Worm (Caenorhabditis elegans): ENCODE data around the gene F37A8.2.

F37A8.2 gene

ce11 chrIII:3931423-3931822 is at the start of gene F37A8.2:
Gene F37A8.2 (minus strand): TSS chrIII:3931523.
- TF ChIP-seq W03F9.2 (tag; optimal IDR thresholded peaks at IDR 0.05) (no peak), him-1 (tag; optimal IDR thresholded peaks at IDR 0.05) (no peak), dao-5 (tag; optimal IDR thresholded peaks at IDR 0.05) (no peak)

ce11 chrIII:3979980-3980631 is 48.8 kb upstream of the F37A8.2 start:
- TF ChIP-seq W03F9.2 (tag; optimal IDR thresholded peaks at IDR 0.05) (peak; percentile 46), him-1 (tag; optimal IDR thresholded peaks at IDR 0.05) (no peak), dao-5 (tag; optimal IDR thresholded peaks at IDR 0.05) (no peak)

- TF ChIP-seq dao-5 (tag; optimal IDR thresholded peaks at IDR 0.05) (no peak), him-1 (tag; optimal IDR thresholded peaks at IDR 0.05) (no peak), W03F9.2 (tag; optimal IDR thresholded peaks at IDR 0.05) (no peak)
Observed at ce11 chrIII:3978438-3978837, 47.1 kb upstream of the F37A8.2 start.

DNA sequence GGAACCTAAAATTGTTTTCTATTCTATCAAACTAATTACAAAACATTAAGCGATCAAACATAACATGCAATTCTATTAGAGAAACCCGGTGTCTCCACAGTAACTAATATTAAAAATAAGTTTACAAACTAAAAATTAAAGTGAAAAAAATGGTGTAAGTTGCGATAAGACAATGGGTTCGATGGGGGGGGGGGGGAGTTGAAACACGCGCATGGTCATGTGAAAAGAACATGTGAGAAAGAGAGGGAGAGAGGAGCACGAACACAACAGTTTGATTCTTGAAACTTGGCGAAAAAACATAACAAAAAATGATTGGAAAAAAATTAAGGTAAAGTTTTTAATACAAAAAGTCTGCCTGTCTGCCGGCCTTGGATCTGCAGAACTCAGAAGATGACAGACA is 45.7 kb upstream of the F37A8.2 start:
- TF ChIP-seq him-1 (tag; optimal IDR thresholded peaks at IDR 0.05) (no peak), W03F9.2 (tag; optimal IDR thresholded peaks at IDR 0.05) (no peak), dao-5 (tag; optimal IDR thresholded peaks at IDR 0.05) (no peak)

ce11 chrIII:3976291-3976690 is 45.0 kb upstream of the F37A8.2 start, which contains the start of gene msi-1:
Gene msi-1 (minus strand): TSS chrIII:3976391.
- no peak for TF ChIP-seq W03F9.2 (tag; optimal IDR thresholded peaks at IDR 0.05)
- TF ChIP-seq him-1 (tag; optimal IDR thresholded peaks at IDR 0.05): no peak
- TF ChIP-seq dao-5 (tag; optimal IDR thresholded peaks at IDR 0.05): no peak

- TF ChIP-seq W03F9.2 (tag; optimal IDR thresholded peaks at IDR 0.05): no peak
- TF ChIP-seq dao-5 (tag; optimal IDR thresholded peaks at IDR 0.05): no peak
- TF ChIP-seq him-1 (tag; optimal IDR thresholded peaks at IDR 0.05): no peak
Observed at ce11 chrIII:3975008-3975407, 43.7 kb upstream of the F37A8.2 start.

- TF ChIP-seq him-1 (tag; optimal IDR thresholded peaks at IDR 0.05) (no peak), dao-5 (tag; optimal IDR thresholded peaks at IDR 0.05) (no peak), W03F9.2 (tag; optimal IDR thresholded peaks at IDR 0.05) (no peak)
Observed at ce11 chrIII:3974503-3974902, 43.2 kb upstream of the F37A8.2 start.

DNA sequence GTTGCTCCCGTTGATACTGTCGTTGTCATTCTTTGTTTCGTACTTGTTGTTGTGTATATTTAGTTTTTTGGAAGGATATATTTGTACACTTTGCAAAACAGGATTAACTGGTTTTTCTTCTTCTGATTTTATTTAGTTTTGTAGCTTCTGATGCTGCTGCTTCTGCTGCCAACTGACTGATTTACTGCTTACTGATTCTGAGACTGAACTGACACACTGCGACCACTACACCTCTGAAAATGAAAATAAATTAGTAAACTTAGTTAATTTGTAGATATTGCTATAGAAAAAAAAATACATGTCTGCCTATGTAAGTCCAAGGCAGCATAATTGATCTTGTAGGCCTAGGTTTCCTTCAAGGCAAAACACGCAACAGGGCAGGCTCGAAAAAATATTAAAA is 41.4 kb upstream of the F37A8.2 start, which contains the start of gene R10E9.4:
Gene R10E9.4, minus strand, starts transcription at position 101 of the 400 bp plus-strand sequence.
- TF ChIP-seq dao-5 (tag; optimal IDR thresholded peaks at IDR 0.05) (no peak), W03F9.2 (tag; optimal IDR thresholded peaks at IDR 0.05) (no peak), him-1 (tag; optimal IDR thresholded peaks at IDR 0.05) (no peak)

ce11 chrIII:3970395-3970794 is 39.1 kb upstream of the F37A8.2 start:
- TF ChIP-seq him-1 (tag; optimal IDR thresholded peaks at IDR 0.05): no peak

DNA sequence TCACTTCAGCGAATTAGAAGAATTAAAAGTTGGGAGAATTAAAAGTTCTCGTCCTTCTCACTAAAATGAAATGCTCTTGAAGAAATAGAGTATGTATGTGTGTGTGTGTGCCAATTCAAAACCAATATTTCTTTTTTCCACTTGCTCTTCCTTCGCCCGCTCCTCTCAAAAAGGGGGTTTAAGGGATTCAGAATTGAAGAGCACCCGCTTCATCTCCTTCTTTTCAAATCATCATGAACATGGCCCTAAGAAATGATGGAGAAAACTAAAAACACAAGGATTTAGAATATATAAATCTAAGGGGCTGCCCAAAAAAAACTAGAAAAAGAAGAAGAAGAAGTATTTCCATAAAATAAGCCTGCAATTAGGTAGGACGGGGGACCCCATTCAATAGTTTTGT is 37.8 kb upstream of the F37A8.2 start:
- TF ChIP-seq him-1 (tag; optimal IDR thresholded peaks at IDR 0.05) (no peak), W03F9.2 (tag; optimal IDR thresholded peaks at IDR 0.05) (no peak), dao-5 (tag; optimal IDR thresholded peaks at IDR 0.05) (no peak)

ce11 chrIII:3966143-3966542 is 34.8 kb upstream of the F37A8.2 start:
- no peak for TF ChIP-seq W03F9.2 (tag; optimal IDR thresholded peaks at IDR 0.05)
- TF ChIP-seq him-1 (tag; optimal IDR thresholded peaks at IDR 0.05): no peak
- TF ChIP-seq dao-5 (tag; optimal IDR thresholded peaks at IDR 0.05): no peak

ce11 chrIII:3964237-3964636 is 32.9 kb upstream of the F37A8.2 start, which contains the start of gene R10E9.2:
Gene R10E9.2 (minus strand): TSS chrIII:3964337.
- TF ChIP-seq W03F9.2 (tag; optimal IDR thresholded peaks at IDR 0.05): no peak
- TF ChIP-seq him-1 (tag; optimal IDR thresholded peaks at IDR 0.05): no peak
- no peak for TF ChIP-seq dao-5 (tag; optimal IDR thresholded peaks at IDR 0.05)

DNA sequence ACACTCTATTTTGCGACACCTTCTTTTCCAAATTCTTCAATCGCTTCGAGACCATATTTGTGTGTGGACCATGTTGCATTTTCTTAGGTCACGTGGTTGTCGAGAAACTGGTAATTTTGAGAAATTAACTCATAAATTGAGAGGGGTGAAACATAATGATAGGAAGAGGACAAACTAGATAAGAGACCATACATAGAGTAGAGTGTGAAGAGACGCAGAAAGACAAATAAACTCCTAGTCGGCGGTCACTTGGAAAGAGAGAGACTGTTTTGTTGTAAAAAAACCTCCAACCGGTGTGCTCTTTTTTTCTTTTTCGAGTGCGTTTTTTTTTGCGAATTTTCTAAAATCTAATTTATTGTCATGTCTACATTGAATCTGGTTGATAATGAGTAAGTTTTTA is 28.7 kb upstream of the F37A8.2 start, which contains the start of gene R10E9.3:
Gene R10E9.3, plus strand, starts transcription at position 235 of the 400 bp plus-strand sequence.
- TF ChIP-seq W03F9.2 (tag; optimal IDR thresholded peaks at IDR 0.05) (no peak), him-1 (tag; optimal IDR thresholded peaks at IDR 0.05) (no peak), dao-5 (tag; optimal IDR thresholded peaks at IDR 0.05) (no peak)

ce11 chrIII:3959206-3959605 is 27.9 kb upstream of the F37A8.2 start:
- TF ChIP-seq dao-5 (tag; optimal IDR thresholded peaks at IDR 0.05): no peak
- no peak for TF ChIP-seq him-1 (tag; optimal IDR thresholded peaks at IDR 0.05)
- no peak for TF ChIP-seq W03F9.2 (tag; optimal IDR thresholded peaks at IDR 0.05)

DNA sequence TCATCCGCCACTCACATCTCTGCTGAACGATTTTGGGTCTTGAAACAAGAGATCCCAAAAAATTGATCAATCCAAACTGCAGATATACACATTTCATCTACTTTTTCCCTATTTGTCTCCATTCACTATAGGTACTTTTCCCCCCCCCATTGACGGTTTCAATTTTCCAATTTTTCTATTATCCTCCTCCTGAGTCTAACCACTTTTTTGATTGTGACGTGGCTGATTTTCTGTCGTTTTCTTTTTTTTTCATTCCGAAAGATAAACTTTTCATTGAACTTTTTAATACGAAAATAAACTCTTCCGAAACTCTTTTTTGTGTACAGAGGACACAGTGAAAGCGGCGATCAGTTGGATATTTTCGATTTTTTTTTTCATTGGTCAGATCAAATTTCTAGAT is 26.5 kb upstream of the F37A8.2 start:
- TF ChIP-seq him-1 (tag; optimal IDR thresholded peaks at IDR 0.05): no peak
- TF ChIP-seq W03F9.2 (tag; optimal IDR thresholded peaks at IDR 0.05): no peak
- TF ChIP-seq dao-5 (tag; optimal IDR thresholded peaks at IDR 0.05): no peak

Measured in whole organism, L4/young adult.